Worm (Caenorhabditis elegans): ENCODE measurements around the gene B0304.4.

B0304.4 gene

ce11 chrII:4540631-4541030, 17.6 kb upstream of the B0304.4 start, which contains the start of gene sra-36:
sra-36 (minus strand) TSS chrII:4540731.
- TF ChIP-seq W03F9.2 (tag; optimal IDR thresholded peaks at IDR 0.05), result no peak
- TF ChIP-seq him-1 (tag; optimal IDR thresholded peaks at IDR 0.05), result no peak
- TF ChIP-seq dao-5 (tag; optimal IDR thresholded peaks at IDR 0.05), result no peak

- TF ChIP-seq W03F9.2 (tag; optimal IDR thresholded peaks at IDR 0.05), result no peak
- no peak for TF ChIP-seq dao-5 (tag; optimal IDR thresholded peaks at IDR 0.05)
- no peak for TF ChIP-seq him-1 (tag; optimal IDR thresholded peaks at IDR 0.05)
Measured at ce11 chrII:4537141-4537540, 14.1 kb upstream of the B0304.4 start, which contains the start of gene sra-33. sra-33 (minus strand) TSS chrII:4537241.

ce11 chrII:4531880-4532279, 8.9 kb upstream of the B0304.4 start, which contains the start of gene sra-32:
sra-32 (minus strand) TSS chrII:4531980.
- TF ChIP-seq him-1 (tag; optimal IDR thresholded peaks at IDR 0.05) (no peak), dao-5 (tag; optimal IDR thresholded peaks at IDR 0.05) (no peak), W03F9.2 (tag; optimal IDR thresholded peaks at IDR 0.05) (no peak)

ce11 chrII:4527800-4528199, 4.8 kb upstream of the B0304.4 start, which contains the start of gene sra-35:
sra-35 (minus strand) TSS chrII:4527900.
- TF ChIP-seq W03F9.2 (tag; optimal IDR thresholded peaks at IDR 0.05), result no peak
- TF ChIP-seq him-1 (tag; optimal IDR thresholded peaks at IDR 0.05), result no peak

ce11 chrII:4525185-4525584, 2.2 kb upstream of the B0304.4 start:
- TF ChIP-seq dao-5 (tag; optimal IDR thresholded peaks at IDR 0.05) (no peak), W03F9.2 (tag; optimal IDR thresholded peaks at IDR 0.05) (no peak), him-1 (tag; optimal IDR thresholded peaks at IDR 0.05) (no peak)

- TF ChIP-seq W03F9.2 (tag; optimal IDR thresholded peaks at IDR 0.05) (no peak), him-1 (tag; optimal IDR thresholded peaks at IDR 0.05) (no peak), dao-5 (tag; optimal IDR thresholded peaks at IDR 0.05) (no peak)
Measured at ce11 chrII:4519976-4520594, 2.9 kb downstream of the B0304.4 start.

- TF ChIP-seq dao-5 (tag; optimal IDR thresholded peaks at IDR 0.05), result no peak
- no peak for TF ChIP-seq W03F9.2 (tag; optimal IDR thresholded peaks at IDR 0.05)
- TF ChIP-seq him-1 (tag; optimal IDR thresholded peaks at IDR 0.05), result no peak
Measured at ce11 chrII:4518300-4518907, 4.6 kb downstream of the B0304.4 start, which contains the start of gene hlh-1. hlh-1 (plus strand) TSS chrII:4518574.

- no peak for TF ChIP-seq W03F9.2 (tag; optimal IDR thresholded peaks at IDR 0.05)
- no peak for TF ChIP-seq dao-5 (tag; optimal IDR thresholded peaks at IDR 0.05)
- TF ChIP-seq him-1 (tag; optimal IDR thresholded peaks at IDR 0.05), result no peak
Measured at ce11 chrII:4517254-4517653, 5.8 kb downstream of the B0304.4 start.

- TF ChIP-seq him-1 (tag; optimal IDR thresholded peaks at IDR 0.05) (no peak), W03F9.2 (tag; optimal IDR thresholded peaks at IDR 0.05) (no peak), dao-5 (tag; optimal IDR thresholded peaks at IDR 0.05) (no peak)
Measured at ce11 chrII:4516291-4516690, 6.7 kb downstream of the B0304.4 start.

- TF ChIP-seq W03F9.2 (tag; optimal IDR thresholded peaks at IDR 0.05) (no peak), dao-5 (tag; optimal IDR thresholded peaks at IDR 0.05) (no peak), him-1 (tag; optimal IDR thresholded peaks at IDR 0.05) (no peak)
Measured at ce11 chrII:4511911-4512310, 11.1 kb downstream of the B0304.4 start, which contains the start of gene cyp-23A1. cyp-23A1 (plus strand) TSS chrII:4512211.

ce11 chrII:4510684-4511083, 12.3 kb downstream of the B0304.4 start:
- TF ChIP-seq him-1 (tag; optimal IDR thresholded peaks at IDR 0.05) (no peak), dao-5 (tag; optimal IDR thresholded peaks at IDR 0.05) (no peak), W03F9.2 (tag; optimal IDR thresholded peaks at IDR 0.05) (no peak)

ce11 chrII:4507669-4508068, 15.4 kb downstream of the B0304.4 start:
- TF ChIP-seq him-1 (tag; optimal IDR thresholded peaks at IDR 0.05) (no peak), dao-5 (tag; optimal IDR thresholded peaks at IDR 0.05) (no peak), W03F9.2 (tag; optimal IDR thresholded peaks at IDR 0.05) (no peak)

- TF ChIP-seq him-1 (tag; optimal IDR thresholded peaks at IDR 0.05) (peak; percentile 67), W03F9.2 (tag; optimal IDR thresholded peaks at IDR 0.05) (peak; percentile 20), dao-5 (tag; optimal IDR thresholded peaks at IDR 0.05) (no peak)
Measured at ce11 chrII:4506552-4507291, 16.3 kb downstream of the B0304.4 start.

- TF ChIP-seq dao-5 (tag; optimal IDR thresholded peaks at IDR 0.05), result no peak
Measured at ce11 chrII:4505097-4505626, 17.9 kb downstream of the B0304.4 start, which contains the start of gene camt-1. camt-1 (minus strand) TSS chrII:4505147.
